Fruit fly (Drosophila melanogaster) whole organism, prepupa: ENCODE results near the gene CG33941.

ENCODE experiments used
- CG10631 ChIP-seq: fragments of 200-800 bp; sonication (Bioruptor generic); optimal IDR thresholded peaks from 2 replicates; lab custom pipeline; 2016; ENCODE audit warnings: missing biosample characterization, missing genetic modification characterization
- CG10669 ChIP-seq: fragments of 200-800 bp; sonication (Bioruptor generic); optimal IDR thresholded peaks from 3 replicates; lab custom pipeline; 2018; ENCODE audit warnings: missing biosample characterization, mild to moderate bottlenecking, missing genetic modification characterization, moderate library complexity
- CG11294 ChIP-seq: fragments of 200-800 bp; sonication (Bioruptor generic); IDR thresholded peaks from 2 replicates; pipeline ENCODE4 v1.3.6; 2022; ENCODE audit warnings: missing biosample characterization, missing genetic modification characterization
- CG11902 ChIP-seq: fragments of 200-800 bp; sonication (Bioruptor generic); optimal IDR thresholded peaks from 3 replicates; lab custom pipeline; 2016; ENCODE audit warnings: missing biosample characterization, missing genetic modification characterization
- CG15336 ChIP-seq: fragments of 200-800 bp; sonication (Bioruptor generic); IDR thresholded peaks from 2 replicates; pipeline ENCODE4 v1.3.6; 2022; ENCODE audit warnings: missing biosample characterization, missing genetic modification characterization
- CG1621 ChIP-seq: fragments of 200-800 bp; sonication (Bioruptor generic); optimal IDR thresholded peaks from 3 replicates; lab custom pipeline; 2018; ENCODE audit warnings: missing biosample characterization, mild to moderate bottlenecking, missing genetic modification characterization
- CG16779 ChIP-seq: fragments of 200-800 bp; sonication (Bioruptor generic); optimal IDR thresholded peaks from 3 replicates; lab custom pipeline; 2017; ENCODE audit warnings: missing biosample characterization, mild to moderate bottlenecking, missing genetic modification characterization
- CG3032 ChIP-seq: fragments of 200-800 bp; optimal IDR thresholded peaks from 2 replicates; lab custom pipeline; 2019; ENCODE audit warnings: missing biosample characterization, mild to moderate bottlenecking, missing genetic modification characterization, moderate library complexity
- CG31627 ChIP-seq: fragments of 200-800 bp; sonication (Bioruptor generic); optimal IDR thresholded peaks from 3 replicates; lab custom pipeline; 2016; ENCODE audit warnings: missing biosample characterization, missing genetic modification characterization
- CG34406 ChIP-seq: fragments of 200-800 bp; sonication (Bioruptor generic); optimal IDR thresholded peaks from 3 replicates; lab custom pipeline; 2016; ENCODE audit warnings: missing biosample characterization, missing genetic modification characterization
- CG4318 ChIP-seq: fragments of 200-800 bp; sonication (Bioruptor generic); optimal IDR thresholded peaks from 3 replicates; lab custom pipeline; 2017; ENCODE audit warnings: missing biosample characterization, mild to moderate bottlenecking, missing genetic modification characterization
- CG6163 ChIP-seq: fragments of 200-800 bp; sonication (Bioruptor generic); IDR thresholded peaks from 3 replicates; pipeline ENCODE4 v1.3.6; 2022; ENCODE audit warnings: missing biosample characterization, missing genetic modification characterization
- CG6276 ChIP-seq: fragments of 200-800 bp; sonication (Bioruptor generic); optimal IDR thresholded peaks from 2 replicates; lab custom pipeline; 2017; ENCODE audit warnings: missing biosample characterization, mild to moderate bottlenecking, missing genetic modification characterization
- CG6792 ChIP-seq: fragments of 200-800 bp; sonication (Bioruptor generic); optimal IDR thresholded peaks from 3 replicates; lab custom pipeline; 2016; ENCODE audit warnings: missing biosample characterization, missing genetic modification characterization
- CG6808 ChIP-seq: fragments of 200-800 bp; sonication (Bioruptor generic); optimal IDR thresholded peaks from 3 replicates; lab custom pipeline; 2017; ENCODE audit warnings: missing biosample characterization, missing genetic modification characterization, mild to moderate bottlenecking, moderate library complexity, missing genetic modification reagents
- CG7368 ChIP-seq: fragments of 200-800 bp; sonication (Bioruptor generic); optimal IDR thresholded peaks from 3 replicates; lab custom pipeline; 2016; ENCODE audit warnings: missing biosample characterization, missing genetic modification characterization
- CG9139 ChIP-seq: fragments of 200-800 bp; sonication (Bioruptor generic); optimal IDR thresholded peaks from 3 replicates; lab custom pipeline; 2017; ENCODE audit warnings: missing biosample characterization, mild to moderate bottlenecking, missing genetic modification characterization
- Eip75B ChIP-seq: fragments of 200-800 bp; sonication (Bioruptor generic); optimal IDR thresholded peaks from 3 replicates; lab custom pipeline; 2016; ENCODE audit warnings: missing biosample characterization, missing genetic modification characterization
- Eip78C ChIP-seq: fragments of 200-800 bp; sonication (Bioruptor generic); peaks from one replicate; lab custom pipeline; 2016; ENCODE audit warnings: missing biosample characterization, missing genetic modification characterization
- Eip93F ChIP-seq: fragments of 200-800 bp; sonication (Bioruptor generic); optimal IDR thresholded peaks from 2 replicates; lab custom pipeline; 2016; ENCODE audit warnings: missing biosample characterization, mild to moderate bottlenecking, missing genetic modification characterization
- Ets96B ChIP-seq: fragments of 200-800 bp; optimal IDR thresholded peaks from 2 replicates; lab custom pipeline; 2019; ENCODE audit warnings: missing biosample characterization, mild to moderate bottlenecking, missing genetic modification characterization, moderate library complexity
- Gug ChIP-seq: fragments of 200-800 bp; sonication (Bioruptor generic); IDR thresholded peaks from 2 replicates; pipeline ENCODE4 v1.3.6; 2022; ENCODE audit warnings: missing biosample characterization, missing genetic modification characterization
- Hr38 ChIP-seq: sonication (Bioruptor generic); optimal IDR thresholded peaks from 2 replicates; lab custom pipeline; 2016; ENCODE audit warnings: missing biosample characterization, missing genetic modification characterization
- Hr39 ChIP-seq: fragments of 200-800 bp; sonication (Bioruptor generic); optimal IDR thresholded peaks from 2 replicates; lab custom pipeline; 2016; ENCODE audit warnings: missing biosample characterization, missing genetic modification characterization
- Hr4 ChIP-seq: fragments of 200-800 bp; sonication (Bioruptor generic); optimal IDR thresholded peaks from 3 replicates; lab custom pipeline; 2016; ENCODE audit warnings: missing biosample characterization, missing genetic modification characterization
- Met ChIP-seq: fragments of 200-800 bp; sonication (Bioruptor generic); optimal IDR thresholded peaks from 3 replicates; lab custom pipeline; 2016; ENCODE audit warnings: missing biosample characterization, missing genetic modification characterization
- OdsH ChIP-seq: fragments of 200-800 bp; sonication (Bioruptor generic); optimal IDR thresholded peaks from 3 replicates; lab custom pipeline; 2016; ENCODE audit warnings: missing biosample characterization, missing genetic modification characterization
- Smox ChIP-seq: fragments of 200-800 bp; sonication (Bioruptor generic); optimal IDR thresholded peaks from 3 replicates; lab custom pipeline; 2016; ENCODE audit warnings: missing biosample characterization, missing genetic modification characterization
- Sox14 ChIP-seq: fragments of 200-800 bp; sonication (Bioruptor generic); optimal IDR thresholded peaks from 3 replicates; lab custom pipeline; 2016; ENCODE audit warnings: missing biosample characterization, missing genetic modification characterization
- Sox15 ChIP-seq: fragments of 200-800 bp; sonication (Bioruptor generic); optimal IDR thresholded peaks from 3 replicates; lab custom pipeline; 2016; ENCODE audit warnings: missing biosample characterization, missing genetic modification characterization
- achi ChIP-seq: fragments of 200-800 bp; sonication (Bioruptor generic); optimal IDR thresholded peaks from 3 replicates; lab custom pipeline; 2016; ENCODE audit warnings: missing biosample characterization, missing genetic modification characterization
- acj6 ChIP-seq: fragments of 200-800 bp; sonication (Bioruptor generic); optimal IDR thresholded peaks from 3 replicates; lab custom pipeline; 2016; ENCODE audit warnings: missing biosample characterization, missing genetic modification characterization
- cyc ChIP-seq: fragments of 200-800 bp; sonication (Bioruptor generic); optimal IDR thresholded peaks from 3 replicates; lab custom pipeline; 2016; ENCODE audit warnings: missing biosample characterization, missing genetic modification characterization
- dac ChIP-seq: fragments of 200-800 bp; sonication (Bioruptor generic); optimal IDR thresholded peaks from 2 replicates; lab custom pipeline; 2017; ENCODE audit warnings: missing biosample characterization, mild to moderate bottlenecking, missing genetic modification characterization
- dsx ChIP-seq: fragments of 200-800 bp; optimal IDR thresholded peaks from 3 replicates; lab custom pipeline; 2019; ENCODE audit warnings: missing biosample characterization, mild to moderate bottlenecking, missing genetic modification characterization, moderate library complexity; ENCODE audit not compliant: poor library complexity, severe bottlenecking
- eg ChIP-seq: fragments of 200-800 bp; sonication (Bioruptor generic); IDR thresholded peaks from 3 replicates; pipeline ENCODE4 v1.3.6; 2022; ENCODE audit warnings: missing biosample characterization, missing genetic modification characterization
- esn ChIP-seq: fragments of 200-800 bp; sonication (Bioruptor generic); optimal IDR thresholded peaks from 2 replicates; lab custom pipeline; 2016; ENCODE audit warnings: missing biosample characterization, mild to moderate bottlenecking, missing genetic modification characterization, moderate library complexity
- fd85E ChIP-seq: fragments of 200-800 bp; sonication (Bioruptor generic); optimal IDR thresholded peaks from 3 replicates; lab custom pipeline; 2016; ENCODE audit warnings: missing biosample characterization, missing genetic modification characterization
- fkh ChIP-seq: fragments of 200-800 bp; sonication (Bioruptor generic); optimal IDR thresholded peaks from 3 replicates; lab custom pipeline; 2017; ENCODE audit warnings: missing biosample characterization, mild to moderate bottlenecking, missing genetic modification characterization, moderate library complexity
- lz ChIP-seq: fragments of 200-800 bp; sonication (Bioruptor generic); optimal IDR thresholded peaks from 3 replicates; lab custom pipeline; 2016; ENCODE audit warnings: missing biosample characterization, missing genetic modification characterization
- net ChIP-seq: fragments of 200-800 bp; sonication (Bioruptor generic); optimal IDR thresholded peaks from 3 replicates; lab custom pipeline; 2016; ENCODE audit warnings: missing biosample characterization, missing genetic modification characterization
- pdm3 ChIP-seq: fragments of 200-800 bp; sonication (Bioruptor generic); optimal IDR thresholded peaks from 3 replicates; lab custom pipeline; 2016; ENCODE audit warnings: missing biosample characterization, missing genetic modification characterization
- spab ChIP-seq: fragments of 200-800 bp; sonication (Bioruptor generic); optimal IDR thresholded peaks from 2 replicates; lab custom pipeline; 2017; ENCODE audit warnings: missing biosample characterization, mild to moderate bottlenecking, missing genetic modification characterization, missing genetic modification reagents
- ss ChIP-seq, 2 experiments: fragments of 200-800 bp; sonication (Bioruptor generic); optimal IDR thresholded peaks; 2 replicates in 1 of 2; 3 replicates in 1 of 2; lab custom pipeline; 2017 to 2018; ENCODE audit warnings: mild to moderate bottlenecking in 2 of 2, missing biosample characterization in 2 of 2, missing genetic modification characterization in 2 of 2, moderate library complexity in 1 of 2
- svp ChIP-seq: fragments of 200-800 bp; sonication (Bioruptor generic); peaks from one replicate; lab custom pipeline; 2016; ENCODE audit warnings: missing biosample characterization, missing genetic modification characterization
- topi ChIP-seq: fragments of 200-800 bp; sonication (Bioruptor generic); optimal IDR thresholded peaks from 3 replicates; lab custom pipeline; 2016; ENCODE audit warnings: missing biosample characterization, missing genetic modification characterization
- vri ChIP-seq: fragments of 200-800 bp; sonication (Bioruptor generic); optimal IDR thresholded peaks from 3 replicates; lab custom pipeline; 2016; ENCODE audit warnings: missing biosample characterization, mild to moderate bottlenecking, missing genetic modification characterization

Gene CG33941

dm6 chr4:485796-486195 lies 18.5 kb downstream of the CG33941 start:
- TF ChIP-seq CG9139 (GFP tag; lab: Kevin White, UChicago) = no peak
- no peak for TF ChIP-seq Eip93F (GFP tag; lab: Kevin White, UChicago)

DNA sequence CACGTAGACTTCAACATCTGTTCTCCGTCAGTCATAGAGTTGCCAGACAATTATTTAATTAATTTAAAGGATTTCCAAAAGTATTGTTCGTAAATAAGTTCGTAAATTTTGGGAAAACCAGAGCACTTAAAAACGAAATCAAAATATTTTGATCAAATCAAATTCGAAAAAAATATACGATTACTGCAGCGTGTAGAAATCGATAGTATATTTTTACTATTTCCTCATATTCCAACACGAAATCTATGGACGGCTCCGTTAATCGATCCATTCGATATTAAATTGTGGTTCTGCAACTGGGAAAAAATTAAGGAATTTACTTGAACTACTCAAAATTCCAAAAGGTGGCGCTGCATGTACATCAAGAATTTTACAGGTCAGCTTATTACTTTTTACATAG lies 19.1 kb downstream of the CG33941 start:
- peak; percentile 52 for TF ChIP-seq cyc (GFP tag; lab: Kevin White, UChicago)
- no peak for TF ChIP-seq CG34406 (GFP tag; lab: Kevin White, UChicago)
- TF ChIP-seq esn = peak; percentile 27
- TF ChIP-seq CG10631 (GFP tag; lab: Kevin White, UChicago) = peak; percentile 32
- peak; percentile 64 for TF ChIP-seq svp
- peak; percentile 56 for TF ChIP-seq Met (GFP tag; lab: Kevin White, UChicago)
- TF ChIP-seq CG1621 = no peak
- no peak for TF ChIP-seq eg
- TF ChIP-seq Gug (GFP tag; lab: Robert Waterston, UW) = no peak
- TF ChIP-seq fd85E (GFP tag; lab: Kevin White, UChicago) = no peak
- peak; percentile 1 for TF ChIP-seq CG10669 (GFP tag; lab: Kevin White, UChicago)
- no peak for TF ChIP-seq dac (GFP tag; lab: Kevin White, UChicago)
- TF ChIP-seq Eip78C (GFP tag; lab: Kevin White, UChicago) = peak; percentile 74
- peak; percentile 53 for TF ChIP-seq Smox (GFP tag; lab: Kevin White, UChicago)
- TF ChIP-seq Ets96B (tag; lab: Kevin White, UChicago) = peak; percentile 9
- TF ChIP-seq CG15336 (GFP tag; lab: Robert Waterston, UW) = peak; percentile 47; the same call in 1 of the 2 replicates
- TF ChIP-seq Eip93F (GFP tag; lab: Kevin White, UChicago) = no peak
- TF ChIP-seq dsx (GFP tag; lab: Kevin White, UChicago) = peak; percentile 26
- TF ChIP-seq CG11294 (GFP tag; lab: Robert Waterston, UW) = no peak
- TF ChIP-seq Sox15 (GFP tag; lab: Kevin White, UChicago) = no peak
- TF ChIP-seq Hr4 = peak; percentile 59
- no peak for TF ChIP-seq CG6792 (GFP tag; lab: Kevin White, UChicago)
- TF ChIP-seq CG4318 (GFP tag; lab: Kevin White, UChicago) = no peak
- peak; percentile 32 for TF ChIP-seq Hr39 (GFP tag; lab: Kevin White, UChicago)
- TF ChIP-seq CG9139 (GFP tag; lab: Kevin White, UChicago) = no peak
- TF ChIP-seq fkh = no peak
- peak; percentile 33 for TF ChIP-seq OdsH (GFP tag; lab: Kevin White, UChicago)
- TF ChIP-seq pdm3 (GFP tag; lab: Kevin White, UChicago) = peak; percentile 41
- peak; percentile 29 for TF ChIP-seq acj6 (GFP tag; lab: Kevin White, UChicago)
- TF ChIP-seq CG11902 (GFP tag; lab: Kevin White, UChicago) = peak; percentile 1
- peak; percentile 37 for TF ChIP-seq CG31627 (GFP tag; lab: Kevin White, UChicago)
- no peak for TF ChIP-seq CG6163 (GFP tag; lab: Robert Waterston, UW)
- no peak for TF ChIP-seq CG16779 (tag; lab: Kevin White, UChicago)
- TF ChIP-seq spab (GFP tag; lab: Kevin White, UChicago) = no peak
- no peak for TF ChIP-seq CG6808
- TF ChIP-seq topi = peak; percentile 52
- no peak for TF ChIP-seq net (GFP tag; lab: Kevin White, UChicago)
- no peak for TF ChIP-seq Hr38 (GFP tag; lab: Kevin White, UChicago)
- no peak for TF ChIP-seq CG7368 (GFP tag; lab: Kevin White, UChicago)
- peak; percentile 40 for TF ChIP-seq lz
- TF ChIP-seq ss (GFP tag; optimal IDR thresholded peaks at IDR 0.05; lab: Kevin White, UChicago) = no peak
- peak; percentile 11 for TF ChIP-seq vri (GFP tag; lab: Kevin White, UChicago)
- TF ChIP-seq Eip75B (GFP tag; lab: Kevin White, UChicago) = peak; percentile 19
- TF ChIP-seq achi (GFP tag; lab: Kevin White, UChicago) = peak; percentile 9
- peak; percentile 15 for TF ChIP-seq Sox14
- TF ChIP-seq CG6276 (GFP tag; lab: Kevin White, UChicago) = no peak
- peak; percentile 14 for TF ChIP-seq CG3032 (tag; lab: Kevin White, UChicago)
